Worm (Caenorhabditis elegans): ENCODE results near the gene R08E3.1.

DNA sequence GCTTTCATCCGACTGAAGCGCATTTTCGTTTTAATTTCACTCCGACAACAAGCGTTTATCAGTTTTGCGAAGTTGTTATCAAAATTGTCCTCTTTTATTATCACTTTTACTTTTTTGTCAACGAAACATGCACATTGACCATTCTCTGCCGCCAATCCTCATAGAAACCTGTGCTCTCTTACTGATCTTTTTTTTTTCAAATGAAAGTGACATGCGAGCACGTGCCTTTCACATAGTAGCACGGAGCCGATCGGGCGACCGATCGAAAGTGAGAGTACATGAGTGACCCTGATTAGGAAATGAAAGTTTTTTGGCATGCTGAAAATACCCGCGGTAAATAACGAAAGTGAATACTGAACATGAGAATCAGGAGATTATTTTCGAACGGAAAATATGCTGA lies 28.4 kb upstream of the R08E3.1 start:
- TF ChIP-seq dao-5 (tag; optimal IDR thresholded peaks at IDR 0.05) (no peak), him-1 (tag; optimal IDR thresholded peaks at IDR 0.05) (no peak), W03F9.2 (tag; optimal IDR thresholded peaks at IDR 0.05) (no peak)

Measured in whole organism, L4/young adult.